Worm (Caenorhabditis elegans): ENCODE results near the gene ZK1098.11.

The ZK1098.11 gene

DNA sequence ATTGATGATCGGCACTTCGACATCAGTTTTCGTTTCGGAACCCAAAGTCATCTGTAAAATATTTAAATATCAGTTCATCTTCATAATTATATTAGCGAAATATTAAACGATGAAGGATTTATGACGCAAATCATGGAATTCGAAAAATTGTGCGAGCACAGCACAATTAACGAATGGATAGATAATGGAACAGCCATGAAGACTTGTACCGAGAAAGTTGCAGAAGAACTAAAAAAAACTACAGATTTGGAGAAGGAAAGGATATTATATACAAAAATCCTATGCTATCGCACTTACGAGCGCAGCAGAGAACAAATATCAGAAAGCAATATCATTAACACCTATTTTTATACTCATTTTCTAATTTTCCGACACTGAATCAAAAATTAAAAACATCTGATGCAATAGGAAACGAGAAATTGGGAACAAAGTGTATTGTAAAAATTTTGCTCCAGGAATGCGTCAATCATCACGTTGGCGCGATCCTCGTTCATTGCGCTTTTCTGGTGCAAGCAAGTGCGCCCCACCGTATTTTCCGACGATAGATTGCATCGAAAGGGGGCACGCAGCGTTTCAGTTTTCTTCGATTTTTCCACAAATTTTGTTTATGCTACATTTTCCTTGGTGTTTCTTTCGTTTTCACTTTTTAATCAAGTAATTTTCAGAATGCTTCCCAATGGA lies 34.9 kb upstream of the ZK1098.11 start, which contains the start of the genes clu-1 and prp-40 (continued):
- TF ChIP-seq zag-1 (tag; optimal IDR thresholded peaks at IDR 0.05): no peak
- TF ChIP-seq aha-1 (tag; optimal IDR thresholded peaks at IDR 0.05): peak; percentile 40
- TF ChIP-seq ztf-4 (tag; optimal IDR thresholded peaks at IDR 0.05): peak; percentile 83
- TF ChIP-seq C16A3.4 (tag; optimal IDR thresholded peaks at IDR 0.05): peak; percentile 94
- TF ChIP-seq efl-3 (GFP tag; optimal IDR thresholded peaks at IDR 0.05): no peak
- no peak for TF ChIP-seq ceh-88 (GFP tag; IDR thresholded peaks at IDR 0.05)
- no peak for TF ChIP-seq ama-1 (optimal IDR thresholded peaks at IDR 0.05)
- peak; percentile 55 for TF ChIP-seq nhr-237 (tag; optimal IDR thresholded peaks at IDR 0.05)
- no peak for TF ChIP-seq C34B4.2 (tag; optimal IDR thresholded peaks at IDR 0.05)
- peak; percentile 88 for TF ChIP-seq unc-130 (tag; optimal IDR thresholded peaks at IDR 0.05)
- peak; percentile 33 for TF ChIP-seq sup-37 (GFP tag; optimal IDR thresholded peaks at IDR 0.05)
- no peak for TF ChIP-seq pqm-1 (tag; optimal IDR thresholded peaks at IDR 0.05)
- TF ChIP-seq unc-98 (GFP tag; IDR thresholded peaks at IDR 0.05): no peak
- TF ChIP-seq nhr-12 (tag; optimal IDR thresholded peaks at IDR 0.05): no peak
- TF ChIP-seq lin-35 (GFP tag; optimal IDR thresholded peaks at IDR 0.05): peak; percentile 90 to 93
- no peak for TF ChIP-seq nhr-28 (tag; optimal IDR thresholded peaks at IDR 0.05)
- peak; percentile 71 for TF ChIP-seq egl-13 (tag; optimal IDR thresholded peaks at IDR 0.05)
- peak; percentile 86 for TF ChIP-seq fos-1 (tag; optimal IDR thresholded peaks at IDR 0.05)
- TF ChIP-seq nhr-47 (tag; optimal IDR thresholded peaks at IDR 0.05): peak; percentile 93
- peak; percentile 83 to 87 (median 86) for TF ChIP-seq dpl-1 (GFP tag; optimal IDR thresholded peaks at IDR 0.05)
- TF ChIP-seq efl-1 (optimal IDR thresholded peaks at IDR 0.05): peak; percentile 88 to 89
- peak; percentile 82 to 98 for TF ChIP-seq efl-1 (GFP tag; optimal IDR thresholded peaks at IDR 0.05 in 1 of 2)
- peak; percentile 70 for TF ChIP-seq hpl-2 (GFP tag; optimal IDR thresholded peaks at IDR 0.05)
- TF ChIP-seq grh-1 (GFP tag; IDR thresholded peaks at IDR 0.05): peak; percentile 78
- TF ChIP-seq hlh-4 (tag; optimal IDR thresholded peaks at IDR 0.05): no peak
- TF ChIP-seq lir-3 (tag; optimal IDR thresholded peaks at IDR 0.05; ENCODE audit: poor library complexity): peak; percentile 65
- TF ChIP-seq sptf-1 (tag; optimal IDR thresholded peaks at IDR 0.05): no peak
- peak; percentile 72 for TF ChIP-seq F16B12.6 (tag; optimal IDR thresholded peaks at IDR 0.05)
- TF ChIP-seq rnt-1 (tag; optimal IDR thresholded peaks at IDR 0.05): peak; percentile 95
- TF ChIP-seq skn-1 (tag; optimal IDR thresholded peaks at IDR 0.05): peak; percentile 78
- peak; percentile 94 to 96 for TF ChIP-seq lsy-2 (tag; optimal IDR thresholded peaks at IDR 0.05)
- peak; percentile 71 for TF ChIP-seq mef-2 (tag; optimal IDR thresholded peaks at IDR 0.05)
- TF ChIP-seq ets-5 (GFP tag; IDR thresholded peaks at IDR 0.05): no peak
- TF ChIP-seq ztf-11 (tag; optimal IDR thresholded peaks at IDR 0.05): peak in 1 of 2 experiments; percentile 37
- peak; percentile 81 for TF ChIP-seq nhr-77 (tag; optimal IDR thresholded peaks at IDR 0.05)
- peak; percentile 65 for TF ChIP-seq lin-39 (tag; optimal IDR thresholded peaks at IDR 0.05)
- peak; percentile 88 for TF ChIP-seq isw-1 (GFP tag; IDR thresholded peaks at IDR 0.05)
- no peak for TF ChIP-seq tlp-1 (tag; optimal IDR thresholded peaks at IDR 0.05)
- TF ChIP-seq pag-3 (tag; optimal IDR thresholded peaks at IDR 0.05; ENCODE audit: borderline replicate concordance, insufficient read depth): no peak
- peak; percentile 78 for TF ChIP-seq snpc-4 (tag; optimal IDR thresholded peaks at IDR 0.05)
- TF ChIP-seq jun-1 (tag; optimal IDR thresholded peaks at IDR 0.05): peak; percentile 81
- TF ChIP-seq nhr-19 (GFP tag; conservative IDR thresholded peaks at IDR 0.05): peak; percentile 89
- peak; percentile 98 for TF ChIP-seq dsc-1 (tag; optimal IDR thresholded peaks at IDR 0.05)
- TF ChIP-seq mep-1 (tag; optimal IDR thresholded peaks at IDR 0.05): peak; percentile 89
- peak; percentile 89 for TF ChIP-seq lin-13 (GFP tag; optimal IDR thresholded peaks at IDR 0.05)
- peak; percentile 94 for TF ChIP-seq nhr-85 (tag)
- TF ChIP-seq nhr-71 (tag; optimal IDR thresholded peaks at IDR 0.05): peak; percentile 94
- no peak for TF ChIP-seq blmp-1 (tag; optimal IDR thresholded peaks at IDR 0.05)
- TF ChIP-seq tbx-2 (tag; optimal IDR thresholded peaks at IDR 0.05): peak; percentile 92
- TF ChIP-seq nhr-11 (tag; optimal IDR thresholded peaks at IDR 0.05): peak; percentile 43
- TF ChIP-seq unc-30 (tag; optimal IDR thresholded peaks at IDR 0.05): no peak
- TF ChIP-seq hlh-17 (GFP tag; optimal IDR thresholded peaks at IDR 0.05; ENCODE audit: borderline replicate concordance): no peak
- no peak for TF ChIP-seq vab-15 (tag; optimal IDR thresholded peaks at IDR 0.05)
- TF ChIP-seq xbp-1 (tag; optimal IDR thresholded peaks at IDR 0.05): peak; percentile 90

All from whole organism, L1 larva.